Fruit fly (Drosophila melanogaster) whole organism, embryonic: ENCODE results near the gene CG33986.

Experiments
- Asciz ChIP-seq: fragments of 200-800 bp; sonication (Bioruptor generic); optimal IDR thresholded peaks from 2 replicates; lab custom pipeline; 2017; ENCODE audit warnings: missing biosample characterization, mild to moderate bottlenecking, missing genetic modification characterization, missing genetic modification reagents
- Blimp-1 ChIP-seq: fragments of 200-800 bp; sonication (Bioruptor generic); optimal IDR thresholded peaks from 3 replicates; lab custom pipeline; 2018; ENCODE audit warnings: missing biosample characterization, missing genetic modification characterization, mild to moderate bottlenecking, moderate library complexity, missing genetic modification reagents
- Bteb2 ChIP-seq: fragments of 200-800 bp; sonication (Bioruptor generic); optimal IDR thresholded peaks from 2 replicates; lab custom pipeline; 2016; ENCODE audit warnings: missing biosample characterization, missing genetic modification characterization
- CG1024 ChIP-seq: fragments of 200-800 bp; sonication (Bioruptor generic); IDR thresholded peaks from 2 replicates; pipeline ENCODE4 v1.3.6; 2022; ENCODE audit warnings: missing biosample characterization, missing genetic modification characterization
- CG10462 ChIP-seq: fragments of 200-800 bp; sonication (Bioruptor generic); optimal IDR thresholded peaks from 2 replicates; lab custom pipeline; 2016; ENCODE audit warnings: missing biosample characterization, missing genetic modification characterization
- CG1233 ChIP-seq: fragments of 200-800 bp; sonication (Bioruptor generic); optimal IDR thresholded peaks from 4 replicates; lab custom pipeline; 2018; ENCODE audit warnings: missing biosample characterization, mild to moderate bottlenecking, missing genetic modification characterization
- CG14441 ChIP-seq: fragments of 200-800 bp; sonication (Bioruptor generic); IDR thresholded peaks from 2 replicates; pipeline ENCODE4 v1.3.6; 2022; ENCODE audit warnings: missing biosample characterization, missing genetic modification characterization
- CG14710 ChIP-seq: fragments of 200-800 bp; sonication (Bioruptor generic); optimal IDR thresholded peaks from 3 replicates; lab custom pipeline; 2019; ENCODE audit warnings: missing biosample characterization, mild to moderate bottlenecking, missing genetic modification characterization, moderate library complexity
- CG15073 ChIP-seq: fragments of 200-800 bp; sonication (Bioruptor generic); optimal IDR thresholded peaks from 2 replicates; lab custom pipeline; 2016; ENCODE audit warnings: missing biosample characterization, missing genetic modification characterization
- CG1529 ChIP-seq: fragments of 200-800 bp; sonication (Bioruptor generic); optimal IDR thresholded peaks from 3 replicates; lab custom pipeline; 2018; ENCODE audit warnings: missing biosample characterization, missing genetic modification characterization
- CG15601 ChIP-seq: fragments of 200-800 bp; sonication (Bioruptor generic); optimal IDR thresholded peaks from 3 replicates; lab custom pipeline; 2019; ENCODE audit warnings: missing biosample characterization, mild to moderate bottlenecking, missing genetic modification characterization, moderate library complexity
- CG1647 ChIP-seq: fragments of 200-800 bp; sonication (Bioruptor generic); optimal IDR thresholded peaks from 3 replicates; lab custom pipeline; 2016; ENCODE audit warnings: missing biosample characterization, missing genetic modification characterization
- CG17568 ChIP-seq: fragments of 200-800 bp; sonication (Bioruptor generic); optimal IDR thresholded peaks from 2 replicates; lab custom pipeline; 2018; ENCODE audit warnings: missing biosample characterization, mild to moderate bottlenecking, missing genetic modification characterization, moderate library complexity
- CG17802 ChIP-seq: fragments of 200-800 bp; sonication (Bioruptor generic); optimal IDR thresholded peaks from 2 replicates; lab custom pipeline; 2018; ENCODE audit warnings: missing biosample characterization, mild to moderate bottlenecking, missing genetic modification characterization, moderate library complexity
- CG2116 ChIP-seq: fragments of 200-800 bp; sonication (Bioruptor generic); optimal IDR thresholded peaks from 3 replicates; lab custom pipeline; 2018; ENCODE audit warnings: missing biosample characterization, mild to moderate bottlenecking, missing genetic modification characterization
- CG42726 ChIP-seq: fragments of 200-800 bp; sonication (Bioruptor generic); IDR thresholded peaks from 2 replicates; pipeline ENCODE4 v1.3.6; 2022; ENCODE audit warnings: missing biosample characterization, missing genetic modification characterization; ENCODE audit not compliant: partially characterized antibody
- CG4707 ChIP-seq: fragments of 200-800 bp; sonication (Bioruptor generic); optimal IDR thresholded peaks from 2 replicates; lab custom pipeline; 2018; ENCODE audit warnings: missing biosample characterization, mild to moderate bottlenecking, missing genetic modification characterization, moderate library complexity
- CG6791 ChIP-seq: fragments of 200-800 bp; sonication (Bioruptor generic); IDR thresholded peaks from 3 replicates; pipeline ENCODE4 v1.3.6; 2022; ENCODE audit warnings: missing biosample characterization, missing genetic modification characterization; ENCODE audit not compliant: partially characterized antibody
- CG6854 ChIP-seq: fragments of 200-800 bp; sonication (Bioruptor generic); optimal IDR thresholded peaks from 3 replicates; lab custom pipeline; 2017; ENCODE audit warnings: missing biosample characterization, mild to moderate bottlenecking, missing genetic modification characterization
- CG9215 ChIP-seq: fragments of 200-800 bp; sonication (Bioruptor generic); IDR thresholded peaks from 2 replicates; pipeline ENCODE4 v1.3.6; 2022; ENCODE audit warnings: missing biosample characterization, missing genetic modification characterization
- CG9727 ChIP-seq: fragments of 200-800 bp; sonication (Bioruptor generic); optimal IDR thresholded peaks from 3 replicates; lab custom pipeline; 2017; ENCODE audit warnings: missing biosample characterization, mild to moderate bottlenecking, missing genetic modification characterization
- CTCF ChIP-seq: fragments of 200-800 bp; sonication (Bioruptor generic); optimal IDR thresholded peaks from 2 replicates; lab custom pipeline; 2017; ENCODE audit warnings: missing biosample characterization, mild to moderate bottlenecking, missing genetic modification characterization, moderate library complexity
- Doc3 ChIP-seq: fragments of 200-800 bp; sonication (Bioruptor generic); IDR thresholded peaks from 3 replicates; pipeline ENCODE4 v1.3.6; 2022; ENCODE audit warnings: missing biosample characterization, missing genetic modification characterization; ENCODE audit not compliant: partially characterized antibody
- Dref ChIP-seq: fragments of 200-800 bp; sonication (Bioruptor generic); IDR thresholded peaks from 2 replicates; pipeline ENCODE4 v1.3.6; 2022; ENCODE audit warnings: missing biosample characterization, missing genetic modification characterization
- Elba2 ChIP-seq: fragments of 200-800 bp; sonication (Bioruptor generic); optimal IDR thresholded peaks from 3 replicates; lab custom pipeline; 2016; ENCODE audit warnings: missing biosample characterization, missing genetic modification characterization
- Fer1 ChIP-seq: fragments of 200-800 bp; sonication (Bioruptor generic); optimal IDR thresholded peaks from 2 replicates; lab custom pipeline; 2017; ENCODE audit warnings: missing biosample characterization, mild to moderate bottlenecking, missing genetic modification characterization
- Fer2 ChIP-seq: fragments of 200-800 bp; sonication (Bioruptor generic); optimal IDR thresholded peaks from 2 replicates; lab custom pipeline; 2018; ENCODE audit warnings: missing biosample characterization, mild to moderate bottlenecking, missing genetic modification characterization, moderate library complexity
- GATAe ChIP-seq: fragments of 200-800 bp; sonication (Bioruptor generic); conservative IDR thresholded peaks from 2 replicates; pipeline ENCODE4 v1.3.6; 2022; ENCODE audit warnings: missing biosample characterization, missing genetic modification characterization
- Mes4 ChIP-seq: fragments of 200-800 bp; sonication (Bioruptor generic); optimal IDR thresholded peaks from 2 replicates; lab custom pipeline; 2016; ENCODE audit warnings: missing biosample characterization, missing genetic modification characterization
- NC2β ChIP-seq: fragments of 200-800 bp; sonication (Bioruptor generic); optimal IDR thresholded peaks from 2 replicates; lab custom pipeline; 2016; ENCODE audit warnings: missing biosample characterization, missing genetic modification characterization
- Rx ChIP-seq: fragments of 200-800 bp; sonication (Bioruptor generic); IDR thresholded peaks from 2 replicates; pipeline ENCODE4 v1.3.6; 2022; ENCODE audit warnings: missing biosample characterization, missing genetic modification characterization
- Spps ChIP-seq: fragments of 200-800 bp; sonication (Bioruptor generic); optimal IDR thresholded peaks from 2 replicates; lab custom pipeline; 2018; ENCODE audit warnings: missing biosample characterization, mild to moderate bottlenecking, missing genetic modification characterization
- Xbp1 ChIP-seq: fragments of 200-800 bp; sonication (Bioruptor generic); optimal IDR thresholded peaks from 3 replicates; lab custom pipeline; 2016; ENCODE audit warnings: missing biosample characterization, mild to moderate bottlenecking, missing genetic modification characterization
- Xrp1 ChIP-seq: fragments of 200-800 bp; sonication (Bioruptor generic); IDR thresholded peaks from 2 replicates; pipeline ENCODE4 v1.3.6; 2022; ENCODE audit warnings: missing biosample characterization, missing genetic modification characterization
- aop ChIP-seq: fragments of 200-800 bp; sonication (Bioruptor generic); IDR thresholded peaks from 2 replicates; pipeline ENCODE4 v1.3.6; 2022; ENCODE audit warnings: missing biosample characterization, missing genetic modification characterization
- bbx ChIP-seq: fragments of 200-800 bp; sonication (Bioruptor generic); IDR thresholded peaks from 2 replicates; pipeline ENCODE4 v1.3.6; 2022; ENCODE audit warnings: missing biosample characterization, missing genetic modification characterization; ENCODE audit not compliant: partially characterized antibody
- bigmax ChIP-seq: fragments of 200-800 bp; sonication (Bioruptor generic); optimal IDR thresholded peaks from 2 replicates; lab custom pipeline; 2018; ENCODE audit warnings: missing biosample characterization, mild to moderate bottlenecking, missing genetic modification characterization
- dm ChIP-seq: fragments of 200-800 bp; sonication (Bioruptor generic); optimal IDR thresholded peaks from 3 replicates; lab custom pipeline; 2016; ENCODE audit warnings: missing biosample characterization, missing genetic modification characterization
- dpn ChIP-seq, 2 experiments: fragments of 200-800 bp; sonication (Bioruptor generic); optimal IDR thresholded peaks; 3 replicates each; lab custom pipeline; 2016; ENCODE audit warnings: missing biosample characterization in 2 of 2, missing genetic modification characterization in 2 of 2
- exex ChIP-seq: fragments of 200-800 bp; sonication (Bioruptor generic); optimal IDR thresholded peaks from 4 replicates; lab custom pipeline; 2018; ENCODE audit warnings: missing biosample characterization, mild to moderate bottlenecking, missing genetic modification characterization, moderate library complexity
- gt ChIP-seq: fragments of 200-800 bp; sonication (Bioruptor generic); IDR thresholded peaks from 2 replicates; pipeline ENCODE4 v1.3.6; 2022; ENCODE audit warnings: missing biosample characterization, missing genetic modification characterization
- odd ChIP-seq: fragments of 200-800 bp; sonication (Bioruptor generic); optimal IDR thresholded peaks from 2 replicates; lab custom pipeline; 2017; ENCODE audit warnings: missing biosample characterization, mild to moderate bottlenecking, missing genetic modification characterization
- sens ChIP-seq: fragments of 200-800 bp; sonication (Bioruptor generic); peaks from one replicate; lab custom pipeline; 2016; ENCODE audit warnings: missing biosample characterization, missing genetic modification characterization
- sim ChIP-seq: fragments of 200-800 bp; sonication (Bioruptor generic); IDR thresholded peaks from 2 replicates; pipeline ENCODE4 v1.3.6; 2022; ENCODE audit warnings: missing biosample characterization, missing genetic modification characterization
- sug ChIP-seq: fragments of 200-800 bp; optimal IDR thresholded peaks from 2 replicates; lab custom pipeline; 2019; ENCODE audit warnings: missing biosample characterization, mild to moderate bottlenecking, missing genetic modification characterization, moderate library complexity
- tgo ChIP-seq: fragments of 200-800 bp; sonication (Bioruptor generic); IDR thresholded peaks from 3 replicates; pipeline ENCODE4 v1.3.6; 2022; ENCODE audit warnings: missing biosample characterization, missing genetic modification characterization
- tio ChIP-seq: fragments of 200-800 bp; sonication (Bioruptor generic); optimal IDR thresholded peaks from 2 replicates; lab custom pipeline; 2017; ENCODE audit warnings: missing biosample characterization, missing genetic modification characterization, inconsistent platforms
- tll ChIP-seq, 2 experiments: fragments of 200-800 bp in 1 of 2; fragments of >200 bp in 1 of 2; sonication (Bioruptor generic) in 1 of 2; optimal IDR thresholded peaks; 2 replicates each; lab custom pipeline; 2017 to 2019; ENCODE audit warnings: missing biosample characterization in 2 of 2, missing genetic modification characterization in 2 of 2, mild to moderate bottlenecking in 1 of 2, moderate library complexity in 1 of 2
- zfh2 ChIP-seq: fragments of 200-800 bp; sonication (Bioruptor generic); optimal IDR thresholded peaks from 2 replicates; lab custom pipeline; 2016; ENCODE audit warnings: missing biosample characterization, missing genetic modification characterization

The CG33986 gene

dm6 chr3L:15534274-15535227 is 9.5 kb upstream of the CG33986 start (continued):
- TF ChIP-seq CG9727 (GFP tag; lab: Kevin White, UChicago): peak; percentile 80
- TF ChIP-seq Elba2 (GFP tag; lab: Kevin White, UChicago): no peak
- no peak for TF ChIP-seq bigmax (GFP tag; lab: Kevin White, UChicago)
- TF ChIP-seq Mes4: peak; percentile 46
- no peak for TF ChIP-seq Fer2 (tag; lab: Kevin White, UChicago)
- TF ChIP-seq tio (GFP tag; lab: Kevin White, UChicago): peak; percentile 82
- TF ChIP-seq tgo (GFP tag; lab: Robert Waterston, UW): no peak
- no peak for TF ChIP-seq Dref
- peak; percentile 37 for TF ChIP-seq sug (tag; lab: Kevin White, UChicago)
- peak; percentile 67 for TF ChIP-seq odd (GFP tag; lab: Kevin White, UChicago)
- no peak for TF ChIP-seq CG17568
- no peak for TF ChIP-seq bbx (GFP tag; lab: Robert Waterston, UW)
- no peak for TF ChIP-seq CTCF (GFP tag; lab: Kevin White, UChicago)
- TF ChIP-seq zfh2: peak; percentile 59
- no peak for TF ChIP-seq CG15073 (GFP tag; lab: Kevin White, UChicago)
- TF ChIP-seq GATAe: no peak
- peak; percentile 60 for TF ChIP-seq CG9215 (GFP tag; lab: Robert Waterston, UW)
- TF ChIP-seq CG14441: peak; percentile 61; the same call in 1 of the 2 replicates
- peak; percentile 65 for TF ChIP-seq CG14710 (tag; lab: Kevin White, UChicago)
- TF ChIP-seq gt: no peak
- peak; percentile 3 for TF ChIP-seq exex (tag; lab: Kevin White, UChicago)
- TF ChIP-seq Spps: no peak
- peak; percentile 14; the same call in 1 of the 2 replicates for TF ChIP-seq Xrp1 (GFP tag; lab: Robert Waterston, UW)
- TF ChIP-seq dm (GFP tag; lab: Kevin White, UChicago): peak; percentile 29
- no peak for TF ChIP-seq Doc3 (GFP tag; lab: Robert Waterston, UW)
- TF ChIP-seq CG6791 (GFP tag; lab: Robert Waterston, UW): no peak
- no peak for TF ChIP-seq CG42726
- no peak for TF ChIP-seq Rx (GFP tag; lab: Robert Waterston, UW)
- TF ChIP-seq Blimp-1 (GFP tag; lab: Kevin White, UChicago): peak; percentile 16
- TF ChIP-seq Fer1 (GFP tag; lab: Kevin White, UChicago): no peak
- peak; percentile 31 for TF ChIP-seq NC2β (GFP tag; lab: Kevin White, UChicago)
- TF ChIP-seq sim (GFP tag; lab: Robert Waterston, UW): no peak
- peak; percentile 48; the same call in 1 of the 2 replicates for TF ChIP-seq aop
- TF ChIP-seq tll (GFP tag; optimal IDR thresholded peaks at IDR 0.05; lab: Kevin White, UChicago): no peak
- TF ChIP-seq CG1529 (GFP tag; lab: Kevin White, UChicago): peak; percentile 62
- TF ChIP-seq CG1024 (GFP tag; lab: Robert Waterston, UW): no peak
- TF ChIP-seq CG10462 (GFP tag; lab: Kevin White, UChicago): peak; percentile 49
- no peak for TF ChIP-seq CG17802 (tag; lab: Kevin White, UChicago)
- peak; percentile 51 for TF ChIP-seq Bteb2 (GFP tag; lab: Kevin White, UChicago)
- no peak for TF ChIP-seq CG2116 (GFP tag; lab: Kevin White, UChicago)
- TF ChIP-seq sens (GFP tag; lab: Kevin White, UChicago): peak; percentile 94
- TF ChIP-seq CG6854 (GFP tag; lab: Kevin White, UChicago): peak; percentile 27
- peak; percentile 42 for TF ChIP-seq CG15601 (tag; lab: Kevin White, UChicago)
- peak; percentile 72 for TF ChIP-seq Xbp1 (GFP tag; lab: Kevin White, UChicago)
- TF ChIP-seq Asciz: peak; percentile 46
- TF ChIP-seq CG1647 (GFP tag; lab: Kevin White, UChicago): peak; percentile 40
- peak; percentile 59 to 66 for TF ChIP-seq dpn (GFP tag; optimal IDR thresholded peaks at IDR 0.05; lab: Kevin White, UChicago)
- peak; percentile 67 for TF ChIP-seq CG1233 (GFP tag; lab: Kevin White, UChicago)
- TF ChIP-seq CG4707 (GFP tag; lab: Kevin White, UChicago): no peak
